Worm (Caenorhabditis elegans) whole organism, mixed stage, embryonic: ENCODE measurements around the gene psf-1.

Experiments used
- elt-1 ChIP-seq: sonication (generic microtip); optimal IDR thresholded peaks from 2 replicates; lab custom pipeline; 2017; ENCODE audit warnings: missing genetic modification characterization, mild to moderate bottlenecking, missing compliant biosample characterization, antibody characterized with exemption, moderate library complexity, borderline replicate concordance; ENCODE audit not compliant: insufficient read depth
- elt-3 ChIP-seq: fragments of 150-350 bp; optimal IDR thresholded peaks from 2 replicates; lab custom pipeline; 2014; ENCODE audit warnings: missing biosample characterization, missing genetic modification characterization
- nhr-12 ChIP-seq: fragments of 150-350 bp; optimal IDR thresholded peaks from 2 replicates; lab custom pipeline; 2014; ENCODE audit warnings: missing biosample characterization, missing genetic modification characterization
- nhr-237 ChIP-seq: fragments of 150-350 bp; optimal IDR thresholded peaks from 2 replicates; lab custom pipeline; 2014; ENCODE audit warnings: missing biosample characterization, missing genetic modification characterization
- nhr-28 ChIP-seq: fragments of 150-350 bp; optimal IDR thresholded peaks from 2 replicates; lab custom pipeline; 2014; ENCODE audit warnings: missing biosample characterization, missing genetic modification characterization
- unc-62 ChIP-seq: fragments of 150-350 bp; optimal IDR thresholded peaks from 2 replicates; lab custom pipeline; 2014; ENCODE audit warnings: missing biosample characterization, missing genetic modification reagents, missing genetic modification characterization
- ztf-11 ChIP-seq: fragments of 150-350 bp; optimal IDR thresholded peaks from 2 replicates; lab custom pipeline; 2014; ENCODE audit warnings: missing biosample characterization, missing genetic modification characterization

ce11 chrII:9931476-9931875 lies 37.0 kb upstream of the psf-1 start, which contains the start of gene pho-11:
- TF ChIP-seq nhr-237 (tag; lab: Kevin White, UChicago), result no peak
- no peak for TF ChIP-seq nhr-28 (tag; lab: Kevin White, UChicago)
- no peak for TF ChIP-seq elt-1 (tag; lab: Kevin White, UChicago)
- no peak for TF ChIP-seq nhr-12 (tag; lab: Kevin White, UChicago)
- no peak for TF ChIP-seq ztf-11 (tag; lab: Kevin White, UChicago)
- TF ChIP-seq unc-62 (GFP tag; lab: Kevin White, UChicago), result no peak
- no peak for TF ChIP-seq elt-3 (tag; lab: Kevin White, UChicago)
